Fruit fly (Drosophila melanogaster): ENCODE results near the gene CG14253.

Gene CG14253

DNA sequence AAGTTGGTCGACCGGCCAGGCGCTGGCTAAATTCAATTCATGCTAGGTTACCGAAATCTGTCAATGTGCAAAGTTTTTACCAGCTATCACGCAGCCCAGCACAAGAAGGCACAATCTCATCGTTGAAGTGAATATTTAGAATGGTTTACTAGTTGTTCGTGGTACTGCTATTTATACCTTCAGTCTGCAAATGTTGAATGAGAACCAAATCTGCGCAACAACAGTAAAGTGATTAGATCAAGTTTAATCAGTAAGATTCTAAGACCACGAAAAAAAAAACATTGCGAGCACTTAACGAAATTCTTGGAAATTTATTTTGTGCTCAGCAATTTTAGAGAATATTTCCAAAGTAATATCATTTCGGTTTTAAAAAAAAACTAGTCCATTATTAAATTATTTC lies 27.0 kb downstream of the CG14253 start, which contains the start of gene CG6296:
Gene CG6296 (minus strand): TSS at position 132 of the 400 bp plus-strand sequence.
- TF ChIP-seq CG8478 (optimal IDR thresholded peaks at IDR 0.05) (no peak), Dll (optimal IDR thresholded peaks at IDR 0.05) (no peak), usp (GFP tag; optimal IDR thresholded peaks at IDR 0.05) (no peak), pan (optimal IDR thresholded peaks at IDR 0.05) (no peak), psq (optimal IDR thresholded peaks at IDR 0.05) (no peak)

DNA sequence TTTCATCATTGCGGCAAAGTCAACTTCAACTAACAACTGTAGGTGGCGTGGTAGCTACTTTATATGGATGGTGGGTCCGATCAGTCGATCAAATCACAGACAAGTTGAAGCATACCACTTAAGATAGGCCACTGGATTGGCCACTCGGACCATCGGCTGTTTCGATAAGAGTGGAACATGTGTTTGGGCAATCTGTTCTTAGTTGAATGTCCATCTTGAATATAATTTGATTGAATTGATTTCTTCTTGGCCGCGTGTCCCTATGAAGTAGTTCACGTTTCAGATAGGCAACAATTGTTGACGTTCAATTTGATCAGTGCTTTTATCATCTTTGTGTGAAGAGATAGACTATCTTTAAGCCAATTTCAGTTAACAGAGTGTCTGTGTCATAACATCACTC lies 28.7 kb downstream of the CG14253 start, which contains the start of gene CG6295:
Gene CG6295 (minus strand): TSS at position 34 of the 400 bp plus-strand sequence.
- TF ChIP-seq EcR (GFP tag; optimal IDR thresholded peaks at IDR 0.05): no peak
- no peak for TF ChIP-seq psq (optimal IDR thresholded peaks at IDR 0.05)
- TF ChIP-seq pan (optimal IDR thresholded peaks at IDR 0.05): no peak
- no peak for TF ChIP-seq usp (GFP tag; optimal IDR thresholded peaks at IDR 0.05)
- no peak for TF ChIP-seq CG8478 (optimal IDR thresholded peaks at IDR 0.05)
- TF ChIP-seq Dll (optimal IDR thresholded peaks at IDR 0.05): no peak

DNA sequence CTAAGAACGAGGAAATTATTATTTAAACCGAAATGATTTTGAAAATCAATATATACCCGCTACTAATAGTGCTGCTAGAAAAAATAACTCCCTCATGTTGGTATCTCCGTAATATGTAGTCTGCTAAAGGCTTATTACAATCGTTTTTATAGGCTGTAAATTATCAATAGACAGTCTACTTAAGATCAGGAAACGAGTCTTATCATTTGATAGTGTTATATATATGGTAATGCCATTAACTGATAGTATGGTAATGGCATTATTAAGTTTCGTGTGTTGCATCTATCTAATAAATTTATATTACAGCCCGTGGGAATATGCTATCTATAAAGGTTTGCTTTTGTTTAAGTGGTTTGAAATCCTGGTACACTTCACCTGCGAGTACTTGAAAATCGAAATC lies 39.8 kb downstream of the CG14253 start, which contains the start of gene CG17192:
Gene CG17192 (minus strand): TSS at position 101 of the 400 bp plus-strand sequence.
- TF ChIP-seq pan (optimal IDR thresholded peaks at IDR 0.05): no peak
- no peak for TF ChIP-seq Dll (optimal IDR thresholded peaks at IDR 0.05)
- TF ChIP-seq usp (GFP tag; optimal IDR thresholded peaks at IDR 0.05): no peak
- TF ChIP-seq EcR (GFP tag; optimal IDR thresholded peaks at IDR 0.05): no peak
- TF ChIP-seq psq (optimal IDR thresholded peaks at IDR 0.05): no peak
- no peak for TF ChIP-seq CG8478 (optimal IDR thresholded peaks at IDR 0.05)

DNA sequence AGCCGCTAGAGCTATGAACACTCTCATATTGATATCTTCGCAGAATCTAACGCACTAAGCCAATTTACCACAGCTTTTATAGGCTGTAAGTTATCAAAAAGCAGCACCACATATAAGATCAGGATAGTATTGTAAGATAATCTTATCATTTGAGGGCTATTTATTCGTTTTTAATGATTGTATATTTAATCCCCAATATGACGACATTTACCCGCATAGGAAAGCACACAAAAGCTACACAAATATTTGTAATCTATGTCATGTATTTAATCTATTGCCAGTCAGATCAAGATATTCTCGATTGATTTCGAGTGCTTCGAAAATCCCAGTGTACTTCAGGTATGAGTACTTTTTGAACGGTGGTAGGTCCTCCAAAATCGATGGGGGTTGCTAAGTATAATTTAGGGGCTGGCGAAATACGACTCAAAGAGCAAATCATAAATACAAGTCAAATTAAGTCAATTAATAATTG lies 41.4 kb downstream of the CG14253 start, which contains the start of gene CG17191:
Gene CG17191 (minus strand): TSS at position 51 of the 472 bp plus-strand sequence.
- TF ChIP-seq usp (GFP tag; optimal IDR thresholded peaks at IDR 0.05) (no peak), CG8478 (optimal IDR thresholded peaks at IDR 0.05) (no peak), psq (optimal IDR thresholded peaks at IDR 0.05) (no peak), pan (optimal IDR thresholded peaks at IDR 0.05) (no peak), EcR (GFP tag; optimal IDR thresholded peaks at IDR 0.05) (no peak), Dll (optimal IDR thresholded peaks at IDR 0.05) (no peak)

DNA sequence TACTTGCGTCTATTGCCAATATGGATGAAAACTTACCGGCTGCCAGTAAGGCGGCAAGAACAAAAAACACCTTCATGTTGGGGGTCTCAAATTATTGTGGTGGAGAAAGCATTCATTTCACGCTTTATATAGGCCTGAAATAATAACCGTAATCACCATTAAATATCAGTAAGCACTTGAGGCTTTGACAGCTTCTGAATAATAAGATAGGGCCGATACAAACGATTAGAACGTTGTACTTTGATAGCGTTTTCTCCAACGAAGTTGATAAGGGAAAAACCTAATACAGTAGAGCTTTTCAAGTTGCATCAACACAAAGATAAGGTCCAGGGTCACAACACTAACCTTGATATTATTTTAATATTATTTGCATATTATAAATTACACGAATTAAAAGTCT lies 42.9 kb downstream of the CG14253 start, which contains the start of gene CG6283:
Gene CG6283 (minus strand): TSS at position 101 of the 400 bp plus-strand sequence.
- TF ChIP-seq usp (GFP tag; optimal IDR thresholded peaks at IDR 0.05) (no peak), psq (optimal IDR thresholded peaks at IDR 0.05) (no peak), CG8478 (optimal IDR thresholded peaks at IDR 0.05) (no peak), pan (optimal IDR thresholded peaks at IDR 0.05) (no peak), EcR (GFP tag; optimal IDR thresholded peaks at IDR 0.05) (no peak), Dll (optimal IDR thresholded peaks at IDR 0.05) (no peak)

DNA sequence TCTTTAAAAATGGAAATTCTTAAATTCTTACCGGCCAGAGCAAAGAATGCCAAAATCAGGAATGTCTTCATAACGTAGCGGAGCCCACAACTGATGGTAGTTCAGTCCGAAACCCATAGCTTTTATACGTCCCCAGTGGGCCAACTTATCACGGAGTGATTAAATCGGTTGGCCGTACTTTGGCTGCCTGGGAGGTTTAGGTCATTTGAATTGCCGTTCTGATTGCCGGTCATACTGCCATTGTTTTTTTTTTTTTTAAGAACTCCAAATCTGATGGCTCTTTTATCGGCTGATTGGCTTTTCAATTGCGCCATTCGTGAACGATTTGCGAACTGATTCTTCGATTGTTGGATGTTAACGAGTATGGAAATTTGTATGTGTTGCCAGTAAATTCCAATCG lies 44.8 kb downstream of the CG14253 start, which contains the start of gene CG6277:
Gene CG6277 (minus strand): TSS at position 101 of the 400 bp plus-strand sequence.
- no peak for TF ChIP-seq pan (optimal IDR thresholded peaks at IDR 0.05)
- no peak for TF ChIP-seq Dll (optimal IDR thresholded peaks at IDR 0.05)
- no peak for TF ChIP-seq EcR (GFP tag; optimal IDR thresholded peaks at IDR 0.05)
- no peak for TF ChIP-seq CG8478 (optimal IDR thresholded peaks at IDR 0.05)
- TF ChIP-seq usp (GFP tag; optimal IDR thresholded peaks at IDR 0.05): no peak

DNA sequence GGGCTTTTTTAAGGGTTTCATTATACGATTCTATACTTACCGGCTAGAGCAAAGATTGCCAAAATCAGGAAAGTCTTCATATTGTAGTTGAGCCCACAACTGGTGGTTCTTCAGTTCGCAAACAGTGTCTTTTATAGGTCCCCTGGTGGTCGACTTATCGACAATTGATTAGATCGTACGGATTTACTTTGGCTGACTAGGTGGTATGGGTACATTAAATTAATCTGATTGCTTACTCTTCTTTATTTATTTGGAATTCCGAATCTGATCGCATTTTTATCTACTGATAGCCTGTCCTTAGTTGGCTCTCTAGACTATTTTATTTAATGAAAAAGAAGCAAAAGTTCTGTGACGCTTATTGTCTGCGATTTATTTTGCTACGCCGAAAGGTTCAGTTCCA lies 47.7 kb downstream of the CG14253 start, which contains the start of gene CG6271:
Gene CG6271 (minus strand): TSS at position 101 of the 400 bp plus-strand sequence.
- TF ChIP-seq psq (optimal IDR thresholded peaks at IDR 0.05) (no peak), EcR (GFP tag; optimal IDR thresholded peaks at IDR 0.05) (no peak), CG8478 (optimal IDR thresholded peaks at IDR 0.05) (no peak), Dll (optimal IDR thresholded peaks at IDR 0.05) (no peak), usp (GFP tag; optimal IDR thresholded peaks at IDR 0.05) (no peak), pan (optimal IDR thresholded peaks at IDR 0.05) (no peak)

DNA sequence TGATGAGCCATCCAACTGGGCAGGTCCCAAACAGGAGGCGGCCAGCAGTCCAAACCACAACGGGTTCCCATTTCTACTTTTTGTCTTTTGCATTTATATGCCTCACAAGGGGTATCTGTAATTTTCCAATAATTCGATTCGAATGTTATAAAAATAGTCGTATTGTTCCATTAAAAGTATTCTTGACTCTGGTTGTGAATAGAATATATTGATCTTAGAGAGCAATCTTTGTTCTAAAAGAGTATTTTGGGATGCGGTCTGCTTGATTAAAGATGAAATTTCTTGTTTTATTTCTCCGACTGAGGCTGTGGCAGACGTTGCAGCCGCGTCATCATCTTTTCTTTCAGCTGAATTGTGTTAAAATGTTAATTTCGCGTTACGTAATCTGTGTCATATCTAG lies 55.6 kb downstream of the CG14253 start:
- no peak for TF ChIP-seq usp (GFP tag; optimal IDR thresholded peaks at IDR 0.05)
- TF ChIP-seq pan (optimal IDR thresholded peaks at IDR 0.05): no peak

All from whole organism.